Fruit fly (Drosophila melanogaster) whole organism, wandering third instar larva: Measurements from ENCODE around the gene Odj.
"Not testable (repeated sequence)": the region's sequence is repeated elsewhere in the genome, so short reads cannot be mapped to it uniquely, and the experiment has no call there.

Experiments
- Abd-B ChIP-seq: fragments of >200 bp; optimal IDR thresholded peaks from 2 replicates; lab custom pipeline; 2017; ENCODE audit warnings: missing biosample characterization, missing genetic modification characterization
- CG32264 ChIP-seq: fragments of 200-800 bp; sonication (Bioruptor generic); optimal IDR thresholded peaks from 2 replicates; lab custom pipeline; 2016; ENCODE audit warnings: missing biosample characterization, missing genetic modification characterization
- CrebA ChIP-seq: fragments of 200-800 bp; sonication (Bioruptor generic); optimal IDR thresholded peaks from 2 replicates; lab custom pipeline; 2016; ENCODE audit warnings: missing biosample characterization, mild to moderate bottlenecking, missing genetic modification characterization, borderline replicate concordance
- Dfd ChIP-seq: fragments of >200 bp; optimal IDR thresholded peaks from 2 replicates; lab custom pipeline; 2017; ENCODE audit warnings: missing biosample characterization, missing genetic modification characterization
- GATAd ChIP-seq: sonication (Bioruptor generic); optimal IDR thresholded peaks from 2 replicates; lab custom pipeline; 2016; ENCODE audit warnings: missing biosample characterization, missing genetic modification characterization
- HLH106 ChIP-seq: fragments of 200-800 bp; optimal IDR thresholded peaks from 3 replicates; lab custom pipeline; 2019; ENCODE audit warnings: missing biosample characterization, mild to moderate bottlenecking, missing genetic modification characterization, moderate library complexity
- Hr78 ChIP-seq: fragments of >200 bp; optimal IDR thresholded peaks from 2 replicates; lab custom pipeline; 2017; ENCODE audit warnings: missing biosample characterization, missing genetic modification characterization
- Hr83 ChIP-seq: fragments of 200-300 bp; sonication (Bioruptor generic); optimal IDR thresholded peaks from 2 replicates; lab custom pipeline; 2016; ENCODE audit warnings: missing biosample characterization, mild to moderate bottlenecking, missing genetic modification characterization, moderate library complexity; ENCODE audit not compliant: poor library complexity, severe bottlenecking
- Jra ChIP-seq: sonication (Bioruptor generic); optimal IDR thresholded peaks from 2 replicates; lab custom pipeline; 2016; ENCODE audit warnings: missing biosample characterization, missing genetic modification characterization
- Mio ChIP-seq: sonication (Bioruptor generic); optimal IDR thresholded peaks from 2 replicates; lab custom pipeline; 2016; ENCODE audit warnings: missing biosample characterization, missing genetic modification characterization
- Myc ChIP-seq: fragments of >200 bp; optimal IDR thresholded peaks from 2 replicates; lab custom pipeline; 2017
- N ChIP-seq: fragments of >200 bp; optimal IDR thresholded peaks from 2 replicates; lab custom pipeline; 2018; ENCODE audit warnings: missing biosample characterization, missing external identifiers, missing genetic modification characterization
- OdsH ChIP-seq: fragments of 200-800 bp; sonication (Bioruptor generic); optimal IDR thresholded peaks from 2 replicates; lab custom pipeline; 2016; ENCODE audit warnings: missing biosample characterization, mild to moderate bottlenecking, missing genetic modification characterization
- Rel ChIP-seq, 2 experiments: fragments of 200-800 bp; sonication (Bioruptor generic) in 1 of 2; optimal IDR thresholded peaks; 2 replicates in 1 of 2; 3 replicates in 1 of 2; lab custom pipeline; 2016 to 2019; ENCODE audit warnings: mild to moderate bottlenecking in 2 of 2, missing biosample characterization in 2 of 2, missing genetic modification characterization in 2 of 2, moderate library complexity in 1 of 2
- Sp1 ChIP-seq: fragments of 200-800 bp; sonication (Bioruptor generic); optimal IDR thresholded peaks from 3 replicates; lab custom pipeline; 2019; ENCODE audit warnings: missing biosample characterization, mild to moderate bottlenecking, missing genetic modification characterization, moderate library complexity
- br ChIP-seq: fragments of 200-800 bp; sonication (Bioruptor generic); optimal IDR thresholded peaks from 2 replicates; lab custom pipeline; 2016; ENCODE audit warnings: missing biosample characterization, missing genetic modification characterization
- dl ChIP-seq, 2 experiments: fragments of 175-275, 200-275 bp in 1 of 2; fragments of 200-275 bp in 1 of 2; sonication (Bioruptor generic); optimal IDR thresholded peaks; lab custom pipeline; 2018; ENCODE audit warnings: mild to moderate bottlenecking in 2 of 2, missing biosample characterization in 2 of 2, missing genetic modification characterization in 2 of 2, moderate library complexity in 2 of 2; ENCODE audit not compliant: partially characterized antibody in 2 of 2, insufficient read depth in 1 of 2
- dsf ChIP-seq: sonication (Bioruptor generic); optimal IDR thresholded peaks from 2 replicates; lab custom pipeline; 2016; ENCODE audit warnings: missing biosample characterization, missing genetic modification characterization, borderline replicate concordance
- foxo ChIP-seq, 2 experiments: fragments of 200-800 bp; sonication (Bioruptor generic); optimal IDR thresholded peaks; 2 replicates in 1 of 2; 3 replicates in 1 of 2; lab custom pipeline; 2016 to 2017; ENCODE audit warnings: missing biosample characterization in 2 of 2, missing genetic modification characterization in 2 of 2
- fru ChIP-seq: fragments of 200-800 bp; sonication (Bioruptor generic); optimal IDR thresholded peaks from 3 replicates; lab custom pipeline; 2016; ENCODE audit warnings: missing biosample characterization, mild to moderate bottlenecking, missing genetic modification characterization
- h ChIP-seq: fragments of 200-800 bp; sonication (Bioruptor generic); optimal IDR thresholded peaks from 3 replicates; lab custom pipeline; 2016; ENCODE audit warnings: missing biosample characterization, mild to moderate bottlenecking, missing genetic modification characterization
- jim ChIP-seq: fragments of 175-275, 200-325 bp; sonication (Bioruptor generic); optimal IDR thresholded peaks from 2 replicates; lab custom pipeline; 2016; ENCODE audit warnings: missing biosample characterization, mild to moderate bottlenecking, missing genetic modification characterization
- lola ChIP-seq: fragments of >200 bp; optimal IDR thresholded peaks from 2 replicates; lab custom pipeline; 2017; ENCODE audit warnings: missing biosample characterization, missing genetic modification characterization
- rgr ChIP-seq: fragments of 200-800 bp; sonication (Bioruptor generic); optimal IDR thresholded peaks from 3 replicates; lab custom pipeline; 2016; ENCODE audit warnings: missing biosample characterization, mild to moderate bottlenecking, missing genetic modification characterization
- sage ChIP-seq: fragments of 200-800 bp; sonication (Bioruptor generic); optimal IDR thresholded peaks from 2 replicates; lab custom pipeline; 2016; ENCODE audit warnings: missing biosample characterization, mild to moderate bottlenecking, missing genetic modification characterization
- sv ChIP-seq: fragments of 200-800 bp; sonication (Bioruptor generic); optimal IDR thresholded peaks from 3 replicates; lab custom pipeline; 2016; ENCODE audit warnings: missing biosample characterization, missing genetic modification characterization
- tai ChIP-seq: sonication (Bioruptor generic); optimal IDR thresholded peaks from 2 replicates; lab custom pipeline; 2016; ENCODE audit warnings: missing biosample characterization, missing genetic modification characterization
- usp ChIP-seq: fragments of >200 bp; optimal IDR thresholded peaks from 2 replicates; lab custom pipeline; 2017; ENCODE audit warnings: missing biosample characterization, missing genetic modification characterization
- woc ChIP-seq: sonication (Bioruptor generic); optimal IDR thresholded peaks from 2 replicates; lab custom pipeline; 2016; ENCODE audit warnings: missing biosample characterization, mild to moderate bottlenecking, missing genetic modification characterization

The Odj gene

dm6 chr3R:17773893-17774292, 35.1 kb downstream of the Odj start:
- TF ChIP-seq Dfd (GFP tag; lab: Kevin White, UChicago) (peak; percentile 88), OdsH (GFP tag; lab: Kevin White, UChicago) (no peak)
- TF ChIP-seq, all 38 proteins: peak for 1

- TF ChIP-seq dsf; rgr (GFP tag; lab: Kevin White, UChicago); sv (GFP tag; lab: Kevin White, UChicago): not testable (repeated sequence)
Measured at dm6 chr3R:17763088-17763487, 45.9 kb downstream of the Odj start, which contains the start of gene TyrR. TSS of gene TyrR (minus strand) at chr3R:17763188.

dm6 chr3R:17762261-17762660, 46.8 kb downstream of the Odj start:
- TF ChIP-seq dl (GFP tag; optimal IDR thresholded peaks at IDR 0.05; lab: Kevin White, UChicago; ENCODE audit: insufficient read depth in 1 of 2, partially characterized antibody in 2 of 2) (no peak), sage (GFP tag; lab: Kevin White, UChicago) (no peak), Hr83 (GFP tag; lab: Kevin White, UChicago) (no peak), Sp1 (GFP tag; lab: Kevin White, UChicago) (no peak), foxo (GFP tag; optimal IDR thresholded peaks at IDR 0.05; lab: Kevin White, UChicago) (no peak), usp (GFP tag; lab: Kevin White, UChicago) (no peak), Abd-B (GFP tag; lab: Kevin White, UChicago) (no peak), N (GFP tag; lab: Kevin White, UChicago) (no peak), Mio (GFP tag; lab: Kevin White, UChicago) (no peak), GATAd (GFP tag; lab: Kevin White, UChicago) (no peak), fru (GFP tag; lab: Kevin White, UChicago) (no peak), CG32264 (GFP tag; lab: Kevin White, UChicago) (no peak), woc (no peak)

dm6 chr3R:17759773-17760476, 49.1 kb downstream of the Odj start:
- TF ChIP-seq CG32264 (GFP tag; lab: Kevin White, UChicago) (no peak), Hr78 (GFP tag; lab: Kevin White, UChicago) (no peak), Rel (GFP tag; optimal IDR thresholded peaks at IDR 0.05; lab: Kevin White, UChicago) (no peak), Rel (tag; optimal IDR thresholded peaks at IDR 0.05; lab: Kevin White, UChicago) (peak; percentile 45)

dm6 chr3R:17758905-17759304, 50.1 kb downstream of the Odj start:
- TF ChIP-seq Jra (GFP tag; lab: Kevin White, UChicago) (no peak), jim (GFP tag; lab: Kevin White, UChicago) (no peak), CrebA (no peak), HLH106 (tag; lab: Kevin White, UChicago) (no peak), Mio (GFP tag; lab: Kevin White, UChicago) (no peak), N (GFP tag; lab: Kevin White, UChicago) (no peak), rgr (GFP tag; lab: Kevin White, UChicago) (no peak), h (no peak), tai (GFP tag; lab: Kevin White, UChicago) (no peak), Rel (GFP tag; optimal IDR thresholded peaks at IDR 0.05; lab: Kevin White, UChicago) (no peak), Rel (tag; optimal IDR thresholded peaks at IDR 0.05; lab: Kevin White, UChicago) (no peak), Myc (no peak), Hr78 (GFP tag; lab: Kevin White, UChicago) (no peak), sv (GFP tag; lab: Kevin White, UChicago) (no peak), usp (GFP tag; lab: Kevin White, UChicago) (no peak), br (GFP tag; lab: Kevin White, UChicago) (no peak), foxo (GFP tag; optimal IDR thresholded peaks at IDR 0.05; lab: Kevin White, UChicago) (no peak), Abd-B (GFP tag; lab: Kevin White, UChicago) (no peak), Dfd (GFP tag; lab: Kevin White, UChicago) (no peak), lola (GFP tag; lab: Kevin White, UChicago) (no peak), dl (GFP tag; optimal IDR thresholded peaks at IDR 0.05; lab: Kevin White, UChicago; ENCODE audit: insufficient read depth in 1 of 2, partially characterized antibody in 2 of 2) (no peak)
